Fruit fly (Drosophila melanogaster) whole organism, embryonic: Measurements from ENCODE around the gene CG10431.

ENCODE experiments used
- Abd-B ChIP-seq: fragments of 200-800 bp; sonication (Bioruptor generic); optimal IDR thresholded peaks from 2 replicates; lab custom pipeline; 2018; ENCODE audit warnings: missing biosample characterization, mild to moderate bottlenecking, missing genetic modification characterization, moderate library complexity
- B-H2 ChIP-seq: fragments of 200-800 bp; sonication (Bioruptor generic); optimal IDR thresholded peaks from 2 replicates; lab custom pipeline; 2018; ENCODE audit warnings: missing biosample characterization, mild to moderate bottlenecking, missing genetic modification characterization
- CG10462 ChIP-seq: fragments of 200-800 bp; sonication (Bioruptor generic); optimal IDR thresholded peaks from 2 replicates; lab custom pipeline; 2016; ENCODE audit warnings: missing biosample characterization, missing genetic modification characterization
- CG11247 ChIP-seq: fragments of 200-800 bp; sonication (Bioruptor generic); IDR thresholded peaks from 2 replicates; pipeline ENCODE4 v1.3.6; 2022; ENCODE audit warnings: missing biosample characterization, missing genetic modification characterization
- CG12299 ChIP-seq: fragments of 200-800 bp; sonication (Bioruptor generic); optimal IDR thresholded peaks from 2 replicates; lab custom pipeline; 2018; ENCODE audit warnings: missing biosample characterization, mild to moderate bottlenecking, missing genetic modification characterization
- CG14050 ChIP-seq: fragments of 200-800 bp; sonication (Bioruptor generic); IDR thresholded peaks from 3 replicates; pipeline ENCODE4 v1.3.6; 2022; ENCODE audit warnings: missing biosample characterization, missing genetic modification characterization
- CG17568 ChIP-seq: fragments of 200-800 bp; sonication (Bioruptor generic); optimal IDR thresholded peaks from 2 replicates; lab custom pipeline; 2018; ENCODE audit warnings: missing biosample characterization, mild to moderate bottlenecking, missing genetic modification characterization, moderate library complexity
- CG17802 ChIP-seq: fragments of 200-800 bp; sonication (Bioruptor generic); optimal IDR thresholded peaks from 2 replicates; lab custom pipeline; 2018; ENCODE audit warnings: missing biosample characterization, mild to moderate bottlenecking, missing genetic modification characterization, moderate library complexity
- CG32772 ChIP-seq: fragments of 200-800 bp; sonication (Bioruptor generic); IDR thresholded peaks from 2 replicates; pipeline ENCODE4 v1.3.6; 2022; ENCODE audit warnings: missing biosample characterization, missing genetic modification characterization
- CG42726 ChIP-seq: fragments of 200-800 bp; sonication (Bioruptor generic); IDR thresholded peaks from 2 replicates; pipeline ENCODE4 v1.3.6; 2022; ENCODE audit warnings: missing biosample characterization, missing genetic modification characterization; ENCODE audit not compliant: partially characterized antibody
- CG4730 ChIP-seq: fragments of 200-800 bp; sonication (Bioruptor generic); IDR thresholded peaks from 2 replicates; pipeline ENCODE4 v1.3.6; 2022; ENCODE audit warnings: missing biosample characterization, missing genetic modification characterization
- CG4854 ChIP-seq: fragments of 200-800 bp; sonication (Bioruptor generic); optimal IDR thresholded peaks from 2 replicates; lab custom pipeline; 2016; ENCODE audit warnings: missing biosample characterization, missing genetic modification characterization, inconsistent platforms
- Camta ChIP-seq: fragments of 200-800 bp; sonication (Bioruptor generic); optimal IDR thresholded peaks from 2 replicates; lab custom pipeline; 2016; ENCODE audit warnings: missing biosample characterization, missing genetic modification characterization
- CkIIα-i1 ChIP-seq: fragments of 200-800 bp; sonication (Bioruptor generic); IDR thresholded peaks from 2 replicates; pipeline ENCODE4 v1.3.6; 2022; ENCODE audit warnings: missing biosample characterization, missing genetic modification characterization
- Gsc ChIP-seq: fragments of 200-800 bp; sonication (Bioruptor generic); IDR thresholded peaks from 2 replicates; pipeline ENCODE4 v1.3.6; 2022; ENCODE audit warnings: missing biosample characterization, missing genetic modification characterization
- HLH3B ChIP-seq: fragments of 200-800 bp; sonication (Bioruptor generic); IDR thresholded peaks from 2 replicates; pipeline ENCODE4 v1.3.6; 2022; ENCODE audit warnings: missing biosample characterization, missing genetic modification characterization
- HmgZ ChIP-seq: fragments of 200-800 bp; sonication (Bioruptor generic); optimal IDR thresholded peaks from 2 replicates; lab custom pipeline; 2018; ENCODE audit warnings: missing biosample characterization, mild to moderate bottlenecking, missing genetic modification characterization
- Lpt ChIP-seq: fragments of >200 bp; optimal IDR thresholded peaks from 2 replicates; lab custom pipeline; 2018; ENCODE audit warnings: missing biosample characterization, missing genetic modification characterization
- Max ChIP-seq: fragments of 200-800 bp; sonication (Bioruptor generic); optimal IDR thresholded peaks from 2 replicates; lab custom pipeline; 2016; ENCODE audit warnings: missing biosample characterization, mild to moderate bottlenecking, missing genetic modification characterization
- Mes4 ChIP-seq: fragments of 200-800 bp; sonication (Bioruptor generic); optimal IDR thresholded peaks from 2 replicates; lab custom pipeline; 2016; ENCODE audit warnings: missing biosample characterization, missing genetic modification characterization
- Mrtf ChIP-seq: fragments of 200-800 bp; sonication (Bioruptor generic); IDR thresholded peaks from 3 replicates; pipeline ENCODE4 v1.3.6; 2022; ENCODE audit warnings: missing biosample characterization, missing genetic modification characterization
- Nf-YC ChIP-seq: fragments of 200-800 bp; optimal IDR thresholded peaks from 3 replicates; lab custom pipeline; 2019; ENCODE audit warnings: missing biosample characterization, mild to moderate bottlenecking, missing genetic modification characterization, moderate library complexity
- Opbp ChIP-seq: fragments of 200-800 bp; sonication (Bioruptor generic); IDR thresholded peaks from 3 replicates; pipeline ENCODE4 v1.3.6; 2022; ENCODE audit warnings: missing biosample characterization, missing genetic modification characterization; ENCODE audit not compliant: partially characterized antibody
- Poxn ChIP-seq: fragments of 200-800 bp; sonication (Bioruptor generic); IDR thresholded peaks from 2 replicates; pipeline ENCODE4 v1.3.6; 2022; ENCODE audit warnings: missing biosample characterization, missing genetic modification characterization
- Spps ChIP-seq: fragments of 200-800 bp; sonication (Bioruptor generic); optimal IDR thresholded peaks from 2 replicates; lab custom pipeline; 2018; ENCODE audit warnings: missing biosample characterization, mild to moderate bottlenecking, missing genetic modification characterization
- Ssrp ChIP-seq: fragments of 200-800 bp; sonication (Bioruptor generic); optimal IDR thresholded peaks from 2 replicates; lab custom pipeline; 2018; ENCODE audit warnings: missing biosample characterization, mild to moderate bottlenecking, missing genetic modification characterization, moderate library complexity
- ab ChIP-seq: fragments of 200-800 bp; sonication (Bioruptor generic); optimal IDR thresholded peaks from 2 replicates; lab custom pipeline; 2016; ENCODE audit warnings: missing biosample characterization, missing genetic modification characterization
- amos ChIP-seq: fragments of 200-800 bp; sonication (Bioruptor generic); IDR thresholded peaks from 2 replicates; pipeline ENCODE4 v1.3.6; 2022; ENCODE audit warnings: missing biosample characterization, missing genetic modification characterization; ENCODE audit not compliant: partially characterized antibody
- bbx ChIP-seq: fragments of 200-800 bp; sonication (Bioruptor generic); IDR thresholded peaks from 2 replicates; pipeline ENCODE4 v1.3.6; 2022; ENCODE audit warnings: missing biosample characterization, missing genetic modification characterization; ENCODE audit not compliant: partially characterized antibody
- bcd ChIP-seq: fragments of 200-800 bp; sonication (Bioruptor generic); optimal IDR thresholded peaks from 2 replicates; lab custom pipeline; 2017; ENCODE audit warnings: missing biosample characterization, mild to moderate bottlenecking, missing genetic modification characterization
- bsh ChIP-seq, 2 experiments: fragments of 200-800 bp; sonication (Bioruptor generic); optimal IDR thresholded peaks; 2 replicates each; lab custom pipeline; 2017 to 2018; ENCODE audit warnings: mild to moderate bottlenecking in 2 of 2, missing biosample characterization in 2 of 2, missing genetic modification characterization in 2 of 2, moderate library complexity in 1 of 2
- cato ChIP-seq: fragments of 200-800 bp; sonication (Bioruptor generic); optimal IDR thresholded peaks from 2 replicates; lab custom pipeline; 2016; ENCODE audit warnings: missing biosample characterization, missing genetic modification characterization, borderline replicate concordance
- chinmo ChIP-seq: fragments of 200-800 bp; sonication (Bioruptor generic); IDR thresholded peaks from 4 replicates; pipeline ENCODE4 v1.3.6; 2022; ENCODE audit warnings: missing biosample characterization, missing genetic modification characterization; ENCODE audit not compliant: partially characterized antibody
- crc ChIP-seq: fragments of 200-800 bp; sonication (Bioruptor generic); optimal IDR thresholded peaks from 2 replicates; lab custom pipeline; 2016; ENCODE audit warnings: missing biosample characterization, missing genetic modification characterization
- danr ChIP-seq: fragments of 200-800 bp; sonication (Bioruptor generic); IDR thresholded peaks from 2 replicates; pipeline ENCODE4 v1.3.6; 2022; ENCODE audit warnings: missing biosample characterization, missing genetic modification characterization
- dimm ChIP-seq: fragments of 200-800 bp; sonication (Bioruptor generic); IDR thresholded peaks from 2 replicates; pipeline ENCODE4 v1.3.6; 2022; ENCODE audit warnings: missing biosample characterization, missing genetic modification characterization
- fd64A ChIP-seq: fragments of 200-800 bp; sonication (Bioruptor generic); optimal IDR thresholded peaks from 3 replicates; lab custom pipeline; 2018; ENCODE audit warnings: missing biosample characterization, mild to moderate bottlenecking, missing genetic modification characterization
- ftz-f1 ChIP-seq: fragments of 200-800 bp; sonication (Bioruptor generic); optimal IDR thresholded peaks from 2 replicates; lab custom pipeline; 2016; ENCODE audit warnings: missing biosample characterization, missing genetic modification characterization
- ken ChIP-seq: fragments of 200-800 bp; sonication (Bioruptor generic); IDR thresholded peaks from 3 replicates; pipeline ENCODE4 v1.3.6; 2022; ENCODE audit warnings: missing biosample characterization, missing genetic modification characterization
- kni ChIP-seq: fragments of 200-800 bp; sonication (Bioruptor generic); optimal IDR thresholded peaks from 3 replicates; lab custom pipeline; 2017; ENCODE audit warnings: mild to moderate bottlenecking, missing biosample characterization, missing genetic modification reagents, missing genetic modification characterization
- lab ChIP-seq: fragments of 200-800 bp; sonication (Bioruptor generic); optimal IDR thresholded peaks from 3 replicates; lab custom pipeline; 2017; ENCODE audit warnings: missing biosample characterization, missing genetic modification characterization, mild to moderate bottlenecking, moderate library complexity, missing genetic modification reagents
- lbe ChIP-seq: fragments of 200-800 bp; sonication (Bioruptor generic); optimal IDR thresholded peaks from 2 replicates; lab custom pipeline; 2016; ENCODE audit warnings: missing biosample characterization, mild to moderate bottlenecking, missing genetic modification characterization
- onecut ChIP-seq: fragments of 200-800 bp; sonication (Bioruptor generic); IDR thresholded peaks from 2 replicates; pipeline ENCODE4 v1.3.6; 2022; ENCODE audit warnings: missing biosample characterization, missing genetic modification characterization
- peb ChIP-seq: fragments of 200-800 bp; sonication (Bioruptor generic); IDR thresholded peaks from 2 replicates; pipeline ENCODE4 v1.3.6; 2022; ENCODE audit warnings: missing biosample characterization, missing genetic modification characterization
- pfk ChIP-seq: fragments of 200-800 bp; sonication (Bioruptor generic); optimal IDR thresholded peaks from 2 replicates; lab custom pipeline; 2018; ENCODE audit warnings: missing biosample characterization, mild to moderate bottlenecking, missing genetic modification characterization, moderate library complexity
- pnt ChIP-seq: fragments of 200-800 bp; sonication (Bioruptor generic); optimal IDR thresholded peaks from 3 replicates; lab custom pipeline; 2016; ENCODE audit warnings: missing biosample characterization, missing genetic modification characterization
- run ChIP-seq: fragments of 200-800 bp; sonication (Bioruptor generic); optimal IDR thresholded peaks from 3 replicates; lab custom pipeline; 2018; ENCODE audit warnings: missing biosample characterization, mild to moderate bottlenecking, missing genetic modification characterization
- sim ChIP-seq: fragments of 200-800 bp; sonication (Bioruptor generic); IDR thresholded peaks from 2 replicates; pipeline ENCODE4 v1.3.6; 2022; ENCODE audit warnings: missing biosample characterization, missing genetic modification characterization
- sqz ChIP-seq: fragments of 200-800 bp; sonication (Bioruptor generic); optimal IDR thresholded peaks from 3 replicates; lab custom pipeline; 2018; ENCODE audit warnings: missing biosample characterization, mild to moderate bottlenecking, missing genetic modification characterization
- tgo ChIP-seq: fragments of 200-800 bp; sonication (Bioruptor generic); IDR thresholded peaks from 3 replicates; pipeline ENCODE4 v1.3.6; 2022; ENCODE audit warnings: missing biosample characterization, missing genetic modification characterization
- wor ChIP-seq: fragments of 200-800 bp; sonication (Bioruptor generic); IDR thresholded peaks from 2 replicates; pipeline ENCODE4 v1.3.6; 2022; ENCODE audit warnings: missing biosample characterization, missing genetic modification characterization
- zfh2 ChIP-seq: fragments of 200-800 bp; sonication (Bioruptor generic); optimal IDR thresholded peaks from 2 replicates; lab custom pipeline; 2016; ENCODE audit warnings: missing biosample characterization, missing genetic modification characterization

Gene CG10431

DNA sequence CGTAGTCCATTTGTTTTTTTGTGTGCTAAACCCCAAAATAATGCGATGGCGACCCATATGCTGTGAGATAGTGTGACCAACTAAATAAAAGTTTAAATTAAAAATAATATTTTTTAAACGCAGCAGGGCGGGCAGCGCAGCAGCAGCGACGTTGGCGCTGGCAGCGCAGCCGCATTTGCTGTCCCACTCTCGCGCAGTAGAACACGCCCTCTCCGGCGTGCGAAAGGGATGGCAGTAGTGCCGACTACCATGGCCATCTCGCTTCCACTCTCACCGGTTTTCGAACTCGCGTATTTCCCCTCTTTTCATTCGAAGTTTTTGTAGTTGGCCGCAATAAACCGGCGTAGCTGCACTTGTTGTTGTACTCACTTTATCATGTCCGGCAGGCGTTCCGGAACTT, 38.5 kb upstream of the CG10431 start (continued):
- TF ChIP-seq dimm (no peak), lbe (GFP tag; lab: Kevin White, UChicago) (no peak), CG32772 (GFP tag; lab: Robert Waterston, UW) (no peak), lab (GFP tag; lab: Kevin White, UChicago) (no peak), zfh2 (GFP tag; lab: Kevin White, UChicago) (no peak), CG4730 (GFP tag; lab: Robert Waterston, UW) (no peak), chinmo (GFP tag; lab: Robert Waterston, UW) (peak; percentile 91; the same call in 2 of the 4 replicates), Abd-B (GFP tag; lab: Kevin White, UChicago) (no peak), fd64A (GFP tag; lab: Kevin White, UChicago) (no peak), Mrtf (GFP tag; lab: Robert Waterston, UW) (no peak), Nf-YC (peak; percentile 98), crc (GFP tag; lab: Kevin White, UChicago) (no peak), danr (GFP tag; lab: Robert Waterston, UW) (no peak), sim (GFP tag; lab: Robert Waterston, UW) (no peak), CG10462 (GFP tag; lab: Kevin White, UChicago) (no peak), CG17568 (GFP tag; lab: Kevin White, UChicago) (no peak), bbx (GFP tag; lab: Robert Waterston, UW) (peak; percentile 34; the same call in 1 of the 2 replicates), HmgZ (tag; lab: Kevin White, UChicago) (peak; percentile 38), pnt (GFP tag; lab: Kevin White, UChicago) (no peak), Ssrp (no peak), ab (GFP tag; lab: Kevin White, UChicago) (no peak), cato (GFP tag; lab: Kevin White, UChicago) (no peak), Spps (tag; lab: Kevin White, UChicago) (no peak), run (tag; lab: Kevin White, UChicago) (no peak), Camta (GFP tag; lab: Kevin White, UChicago) (no peak), Max (GFP tag; lab: Kevin White, UChicago) (no peak), Mes4 (GFP tag; lab: Kevin White, UChicago) (no peak), bcd (GFP tag; lab: Kevin White, UChicago) (no peak), sqz (GFP tag; lab: Kevin White, UChicago) (no peak), CG42726 (GFP tag; lab: Robert Waterston, UW) (peak; percentile 78; the same call in 1 of the 2 replicates), HLH3B (no peak; the same call in 1 of the 2 replicates), amos (GFP tag; lab: Robert Waterston, UW) (no peak), bsh (GFP tag; optimal IDR thresholded peaks at IDR 0.05; lab: Kevin White, UChicago) (no peak), tgo (GFP tag; lab: Robert Waterston, UW) (no peak), pfk (GFP tag; lab: Kevin White, UChicago) (no peak), CG17802 (tag; lab: Kevin White, UChicago) (no peak), Lpt (GFP tag; lab: Kevin White, UChicago) (no peak), kni (GFP tag; lab: Kevin White, UChicago) (peak; percentile 4), Gsc (no peak), B-H2 (GFP tag; lab: Kevin White, UChicago) (peak; percentile 1), ken (no peak), CG4854 (GFP tag; lab: Kevin White, UChicago) (no peak), CG12299 (tag; lab: Kevin White, UChicago) (no peak), Opbp (GFP tag; lab: Robert Waterston, UW) (peak; percentile 54; the same call in 1 of the 3 replicates), wor (GFP tag; lab: Robert Waterston, UW) (no peak), onecut (GFP tag; lab: Robert Waterston, UW) (no peak), CG11247 (peak; percentile 36; the same call in 1 of the 2 replicates), ftz-f1 (GFP tag; lab: Kevin White, UChicago) (peak; percentile 42), Poxn (GFP tag; lab: Robert Waterston, UW) (no peak), CkIIα-i1 (no peak), peb (GFP tag; lab: Robert Waterston, UW) (no peak), CG14050 (GFP tag; lab: Robert Waterston, UW) (no peak)
